Worm (Caenorhabditis elegans): ENCODE results near the gene F28H6.7.

F28H6.7 gene

ce11 chrX:14115480-14116161 lies at the start of gene F28H6.7:
Gene F28H6.7 (plus strand): TSS chrX:14116111.
- TF ChIP-seq nfya-1 (tag; optimal IDR thresholded peaks at IDR 0.05) = peak; percentile 48
- TF ChIP-seq ceh-34 (tag; optimal IDR thresholded peaks at IDR 0.05) = peak; percentile 85
- TF ChIP-seq dmd-4 (tag; optimal IDR thresholded peaks at IDR 0.05; ENCODE audit: borderline replicate concordance) = peak; percentile 39
- TF ChIP-seq C38D4.7 (GFP tag; optimal IDR thresholded peaks at IDR 0.05) = peak; percentile 90
- TF ChIP-seq hlh-8 (tag; optimal IDR thresholded peaks at IDR 0.05) = peak; percentile 41
- peak; percentile 89 for TF ChIP-seq sdc-2 (tag; optimal IDR thresholded peaks at IDR 0.05)
- TF ChIP-seq Y22D7AL.16 (tag; optimal IDR thresholded peaks at IDR 0.05) = peak; percentile 90
- TF ChIP-seq unc-86 (tag; optimal IDR thresholded peaks at IDR 0.05) = peak; percentile 84
- TF ChIP-seq ceh-24 (tag; optimal IDR thresholded peaks at IDR 0.05) = peak; percentile 45
- TF ChIP-seq ceh-31 (tag; optimal IDR thresholded peaks at IDR 0.05) = peak; percentile 46
- TF ChIP-seq rnt-1 (tag; optimal IDR thresholded peaks at IDR 0.05) = peak; percentile 85
- peak; percentile 95 for TF ChIP-seq nhr-232 (tag; optimal IDR thresholded peaks at IDR 0.05)
- peak; percentile 94 for TF ChIP-seq fkh-6 (tag; optimal IDR thresholded peaks at IDR 0.05)
- peak; percentile 78 for TF ChIP-seq dve-1 (tag; optimal IDR thresholded peaks at IDR 0.05)
- TF ChIP-seq ztf-16 (tag; optimal IDR thresholded peaks at IDR 0.05) = peak; percentile 92
- TF ChIP-seq hlh-30 (tag; optimal IDR thresholded peaks at IDR 0.05; ENCODE audit: insufficient read depth) = peak; percentile 19
- peak; percentile 85 for TF ChIP-seq eyg-1 (tag; optimal IDR thresholded peaks at IDR 0.05)
- TF ChIP-seq sox-2 (GFP tag; IDR thresholded peaks at IDR 0.05) = peak; percentile 94
- TF ChIP-seq zip-5 (tag; optimal IDR thresholded peaks at IDR 0.05) = peak; percentile 59
- TF ChIP-seq ceh-30 (tag; optimal IDR thresholded peaks at IDR 0.05) = no peak
- TF ChIP-seq ceh-6 (GFP tag; optimal IDR thresholded peaks at IDR 0.05) = peak; percentile 90
- TF ChIP-seq unc-3 (GFP tag; conservative IDR thresholded peaks at IDR 0.05) = peak; percentile 92
- peak; percentile 76 for TF ChIP-seq unc-3 (tag; optimal IDR thresholded peaks at IDR 0.05)
- no peak for TF ChIP-seq ama-1 (optimal IDR thresholded peaks at IDR 0.05)
- TF ChIP-seq pha-2 (tag; optimal IDR thresholded peaks at IDR 0.05) = peak; percentile 85
- peak; percentile 94 for TF ChIP-seq hlh-6 (tag; optimal IDR thresholded peaks at IDR 0.05)
- TF ChIP-seq C08G9.2 (tag; optimal IDR thresholded peaks at IDR 0.05) = peak; percentile 78
- TF ChIP-seq elt-4 (tag; optimal IDR thresholded peaks at IDR 0.05) = peak; percentile 53
- peak; percentile 72 for TF ChIP-seq ceh-14 (tag; optimal IDR thresholded peaks at IDR 0.05)
- TF ChIP-seq pros-1 (tag; optimal IDR thresholded peaks at IDR 0.05) = no peak
- TF ChIP-seq pax-1 (tag; optimal IDR thresholded peaks at IDR 0.05) = no peak
- TF ChIP-seq tbx-7 (tag; optimal IDR thresholded peaks at IDR 0.05) = peak; percentile 45
- TF ChIP-seq unc-55 (GFP tag; optimal IDR thresholded peaks at IDR 0.05) = no peak
- peak; percentile 80 for TF ChIP-seq odd-2 (tag; optimal IDR thresholded peaks at IDR 0.05)
- TF ChIP-seq ref-2 (tag; optimal IDR thresholded peaks at IDR 0.05) = peak; percentile 86
- TF ChIP-seq gmeb-2 (tag; optimal IDR thresholded peaks at IDR 0.05) = peak; percentile 87
- peak; percentile 76 for TF ChIP-seq K02D7.2 (tag; optimal IDR thresholded peaks at IDR 0.05)
- peak; percentile 91 for TF ChIP-seq pat-9 (tag; optimal IDR thresholded peaks at IDR 0.05)
- peak; percentile 75 for TF ChIP-seq madf-2 (tag; optimal IDR thresholded peaks at IDR 0.05)
- TF ChIP-seq hlh-13 (GFP tag; optimal IDR thresholded peaks at IDR 0.05) = peak; percentile 86
- peak; percentile 85 for TF ChIP-seq T23F11.4 (GFP tag; optimal IDR thresholded peaks at IDR 0.05)
- TF ChIP-seq ceh-18 (tag; optimal IDR thresholded peaks at IDR 0.05) = peak; percentile 68
- TF ChIP-seq hlh-15 (tag; optimal IDR thresholded peaks at IDR 0.05) = peak; percentile 74
- TF ChIP-seq mec-3 (tag; optimal IDR thresholded peaks at IDR 0.05; ENCODE audit: borderline replicate concordance) = no peak
- peak; percentile 89 for TF ChIP-seq sox-4 (tag; optimal IDR thresholded peaks at IDR 0.05)
- TF ChIP-seq lim-6 (tag; optimal IDR thresholded peaks at IDR 0.05) = peak; percentile 78
- peak; percentile 80 for TF ChIP-seq fax-1 (tag; optimal IDR thresholded peaks at IDR 0.05)
- TF ChIP-seq che-1 (tag; optimal IDR thresholded peaks at IDR 0.05) = peak; percentile 93
- TF ChIP-seq K09A11.1 (tag; optimal IDR thresholded peaks at IDR 0.05; ENCODE audit: insufficient read depth) = peak; percentile 79
- peak; percentile 84 for TF ChIP-seq ceh-9 (tag; optimal IDR thresholded peaks at IDR 0.05)
- no peak for TF ChIP-seq nhr-11 (tag; optimal IDR thresholded peaks at IDR 0.05)
- peak; percentile 92 for TF ChIP-seq ceh-19 (GFP tag; optimal IDR thresholded peaks at IDR 0.05)

All from whole organism, late embryonic.